Worm (Caenorhabditis elegans): ENCODE measurements around the gene syd-1.

- TF ChIP-seq ref-1 (GFP tag; conservative IDR thresholded peaks at IDR 0.05), result no peak
- no peak for TF ChIP-seq tab-1 (GFP tag; IDR thresholded peaks at IDR 0.05)
Measured at ce11 chrII:7631677-7632210, 37.0 kb upstream of the syd-1 start.
